Fruit fly (Drosophila melanogaster): ENCODE data around the gene CG2150.

DNA sequence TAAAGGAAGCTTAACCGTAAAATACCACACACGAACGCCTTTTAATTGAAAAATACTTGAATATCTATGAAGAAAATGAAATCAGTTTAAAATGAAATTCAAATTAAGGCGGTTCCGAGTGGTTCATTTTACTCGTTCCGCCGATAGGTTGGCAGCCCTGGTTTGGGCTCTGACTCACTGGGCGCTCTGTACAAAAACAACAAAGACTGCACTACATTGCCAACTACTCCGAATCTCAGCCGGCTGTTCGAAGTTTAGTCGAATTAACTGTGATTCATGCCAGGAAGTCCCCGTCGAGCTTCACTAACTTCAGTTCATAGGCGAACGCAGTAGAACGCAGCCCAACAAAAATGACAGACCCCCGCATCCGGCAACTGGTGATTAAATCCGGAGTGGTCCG, 21.3 kb downstream of the CG2150 start, which contains the start of gene Tbca:
- TF ChIP-seq Sp1 (GFP tag; optimal IDR thresholded peaks at IDR 0.05) (no peak), Dif (GFP tag; optimal IDR thresholded peaks at IDR 0.05; ENCODE audit: partially characterized antibody) (no peak), psq (GFP tag; optimal IDR thresholded peaks at IDR 0.05) (no peak)

Data from whole organism, wandering third instar larva.